Fruit fly (Drosophila melanogaster): ENCODE data around the gene Rab19.

DNA sequence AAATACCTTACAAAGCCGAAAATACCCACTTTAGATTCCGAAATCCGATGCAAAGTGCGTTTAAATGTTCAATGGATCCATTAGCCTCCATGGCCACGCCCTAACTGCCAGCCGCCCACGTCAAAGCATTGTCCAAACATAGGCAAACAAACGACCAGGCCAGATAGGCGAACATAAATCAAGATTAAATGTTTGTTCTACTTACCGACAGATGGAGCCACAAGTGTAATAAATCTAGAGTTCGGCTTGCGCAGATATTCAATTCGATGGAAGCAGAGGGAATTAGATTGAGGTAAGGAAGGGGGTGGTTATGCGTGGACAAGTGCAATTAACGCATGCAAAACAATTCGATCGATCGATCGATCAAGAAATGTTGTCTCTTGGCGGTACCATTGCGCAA lies 27.0 kb downstream of the Rab19 start:
- TF ChIP-seq Clk (GFP tag; optimal IDR thresholded peaks at IDR 0.05): no peak
- TF ChIP-seq CG14711 (tag; optimal IDR thresholded peaks at IDR 0.05): no peak
- no peak for TF ChIP-seq CG12768 (GFP tag; optimal IDR thresholded peaks at IDR 0.05)
- TF ChIP-seq CG7045 (GFP tag; optimal IDR thresholded peaks at IDR 0.05): no peak
